Fruit fly (Drosophila melanogaster): Measurements from ENCODE around the gene Ac78C.

dm6 chr3L:21113061-21113460 is 58.7 kb downstream of the Ac78C start:
- no peak for TF ChIP-seq Dll (optimal IDR thresholded peaks at IDR 0.05)
- TF ChIP-seq EcR (GFP tag; optimal IDR thresholded peaks at IDR 0.05) = no peak
- TF ChIP-seq pan (optimal IDR thresholded peaks at IDR 0.05) = no peak
- TF ChIP-seq usp (GFP tag; optimal IDR thresholded peaks at IDR 0.05) = no peak
